Worm (Caenorhabditis elegans): Measurements from ENCODE around the gene C34C6.9.

DNA sequence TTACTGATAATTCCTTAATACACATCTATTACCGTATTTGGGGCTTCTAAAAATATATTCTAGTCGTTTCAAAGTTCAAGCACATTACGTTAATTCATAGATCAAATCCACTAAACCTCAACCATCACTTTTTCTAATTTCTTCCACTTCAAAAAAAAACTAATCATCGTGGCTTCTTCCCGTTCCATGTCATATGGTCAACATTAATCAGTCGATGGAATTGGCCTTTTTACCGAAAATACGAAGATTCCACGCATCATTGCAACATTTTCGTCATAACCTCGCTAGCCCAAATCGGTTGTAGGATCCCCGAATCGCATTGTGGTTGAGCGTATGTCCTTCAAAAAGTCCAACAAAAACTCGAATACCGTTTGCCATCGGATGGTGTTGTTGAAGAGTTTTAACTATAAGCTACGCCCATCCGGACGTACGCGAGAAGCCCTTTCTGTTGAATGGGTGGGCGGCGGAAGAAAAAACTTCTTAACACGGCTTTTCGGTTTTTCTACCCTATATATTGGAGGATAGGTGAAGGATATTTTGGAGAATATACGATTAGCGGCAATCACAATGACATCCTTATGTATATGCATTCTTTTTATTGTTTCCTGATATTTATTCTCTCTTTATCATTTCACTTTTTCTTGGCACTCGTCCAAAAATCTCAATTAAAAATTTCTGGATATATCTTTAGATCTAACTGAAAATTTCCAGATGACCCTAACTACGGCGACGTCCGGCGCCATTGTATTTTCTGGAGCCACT, 46.8 kb downstream of the C34C6.9 start, which contains the start of gene rol-6:
- TF ChIP-seq skn-1 (tag; optimal IDR thresholded peaks at IDR 0.05) (no peak), fos-1 (tag; optimal IDR thresholded peaks at IDR 0.05) (no peak), nhr-76 (tag; optimal IDR thresholded peaks at IDR 0.05) (no peak), tbx-2 (tag; optimal IDR thresholded peaks at IDR 0.05) (no peak), egl-27 (tag; optimal IDR thresholded peaks at IDR 0.05) (no peak), ama-1 (optimal IDR thresholded peaks at IDR 0.05) (no peak), snpc-4 (tag; optimal IDR thresholded peaks at IDR 0.05) (no peak)

All from whole organism, L3 larva.